Fruit fly (Drosophila melanogaster): ENCODE results near the gene fiz.

Gene fiz

dm6 chrX:14871028-14871427 lies 38.5 kb downstream of the fiz start, which contains the start of gene CG9518:
CG9518 (minus strand) TSS chrX:14871181.
- TF ChIP-seq ovo (GFP tag; optimal IDR thresholded peaks at IDR 0.05) (no peak), bab1 (GFP tag; optimal IDR thresholded peaks at IDR 0.05) (no peak), Clk (GFP tag; optimal IDR thresholded peaks at IDR 0.05) (no peak), CG11617 (GFP tag; optimal IDR thresholded peaks at IDR 0.05) (no peak), pad (GFP tag; optimal IDR thresholded peaks at IDR 0.05) (no peak), Mnt (GFP tag; optimal IDR thresholded peaks at IDR 0.05) (no peak), CG7045 (GFP tag; optimal IDR thresholded peaks at IDR 0.05) (no peak), CG7101 (tag; optimal IDR thresholded peaks at IDR 0.05) (no peak), Hr96 (GFP tag; optimal IDR thresholded peaks at IDR 0.05) (no peak), CG12768 (GFP tag; optimal IDR thresholded peaks at IDR 0.05) (no peak), CG5204 (GFP tag; optimal IDR thresholded peaks at IDR 0.05) (no peak), cic (GFP tag; optimal IDR thresholded peaks at IDR 0.05) (no peak), toe (GFP tag; optimal IDR thresholded peaks at IDR 0.05) (no peak), Crg-1 (GFP tag; optimal IDR thresholded peaks at IDR 0.05) (no peak), CG33017 (tag; optimal IDR thresholded peaks at IDR 0.05) (no peak)

dm6 chrX:14868414-14868813 lies 41.1 kb downstream of the fiz start:
- no peak for TF ChIP-seq CG33017 (tag; optimal IDR thresholded peaks at IDR 0.05)

DNA sequence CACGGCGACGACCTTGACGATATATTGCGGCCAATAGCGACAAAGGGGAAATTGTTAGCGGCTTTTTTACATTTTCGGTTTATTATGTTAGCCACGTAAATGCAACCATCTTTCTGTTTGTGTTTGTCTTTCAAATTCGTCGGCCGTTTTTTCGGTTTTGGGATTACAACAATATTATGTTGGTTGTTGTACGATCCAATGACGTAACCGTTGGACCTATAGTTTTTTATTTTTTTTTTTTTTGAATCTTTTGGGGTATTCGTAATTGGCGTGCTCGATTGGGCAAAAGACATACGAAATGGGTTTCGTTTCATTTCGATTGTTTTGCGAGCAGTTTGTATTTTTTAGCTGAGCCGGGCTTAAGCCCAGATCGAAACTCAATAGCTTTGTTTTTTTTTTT lies 42.6 kb downstream of the fiz start:
- no peak for TF ChIP-seq CG33017 (tag; optimal IDR thresholded peaks at IDR 0.05)
- no peak for TF ChIP-seq CG11617 (GFP tag; optimal IDR thresholded peaks at IDR 0.05)
- no peak for TF ChIP-seq cnc (optimal IDR thresholded peaks at IDR 0.05)
- TF ChIP-seq cic (GFP tag; optimal IDR thresholded peaks at IDR 0.05): no peak
- TF ChIP-seq CG5204 (GFP tag; optimal IDR thresholded peaks at IDR 0.05): no peak
- no peak for TF ChIP-seq toe (GFP tag; optimal IDR thresholded peaks at IDR 0.05)
- no peak for TF ChIP-seq kay (GFP tag; ENCODE audit: borderline replicate concordance)
- no peak for TF ChIP-seq CG14711 (tag; optimal IDR thresholded peaks at IDR 0.05)
- TF ChIP-seq Hr96 (GFP tag; optimal IDR thresholded peaks at IDR 0.05): no peak
- no peak for TF ChIP-seq bab1 (GFP tag; optimal IDR thresholded peaks at IDR 0.05)
- no peak for TF ChIP-seq CG7101 (tag; optimal IDR thresholded peaks at IDR 0.05)
- TF ChIP-seq CG1620 (GFP tag; optimal IDR thresholded peaks at IDR 0.05): no peak
- no peak for TF ChIP-seq Clk (GFP tag; optimal IDR thresholded peaks at IDR 0.05)

DNA sequence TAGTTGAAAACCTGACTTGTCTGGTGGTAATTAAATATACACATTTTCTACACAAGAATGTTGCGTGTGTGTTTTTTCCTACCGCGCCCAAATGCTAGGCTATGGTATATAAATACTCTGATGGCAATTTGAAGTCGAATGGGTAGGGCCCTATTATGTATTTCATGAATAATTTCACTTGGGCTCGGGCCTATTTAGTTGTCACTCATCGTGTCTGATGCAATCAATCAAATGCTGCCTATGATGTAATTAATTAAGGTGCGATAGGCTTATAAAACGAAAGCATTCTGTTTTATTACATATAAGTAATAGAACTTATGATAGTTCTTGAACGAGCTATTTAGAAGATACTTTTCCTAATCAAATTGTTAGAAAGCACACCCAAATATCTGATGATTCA lies 47.0 kb downstream of the fiz start:
- TF ChIP-seq toe (GFP tag; optimal IDR thresholded peaks at IDR 0.05) (no peak), cnc (optimal IDR thresholded peaks at IDR 0.05) (no peak), pad (GFP tag; optimal IDR thresholded peaks at IDR 0.05) (no peak), CG5204 (GFP tag; optimal IDR thresholded peaks at IDR 0.05) (no peak), cic (GFP tag; optimal IDR thresholded peaks at IDR 0.05) (no peak), CG7045 (GFP tag; optimal IDR thresholded peaks at IDR 0.05) (no peak), CG33017 (tag; optimal IDR thresholded peaks at IDR 0.05) (no peak), ovo (GFP tag; optimal IDR thresholded peaks at IDR 0.05) (no peak), CG7101 (tag; optimal IDR thresholded peaks at IDR 0.05) (no peak), CG12768 (GFP tag; optimal IDR thresholded peaks at IDR 0.05) (no peak), kay (GFP tag; ENCODE audit: borderline replicate concordance) (no peak), Mnt (GFP tag; optimal IDR thresholded peaks at IDR 0.05) (no peak), CG1620 (GFP tag; optimal IDR thresholded peaks at IDR 0.05) (no peak), tj (GFP tag; optimal IDR thresholded peaks at IDR 0.05) (no peak), bab1 (GFP tag; optimal IDR thresholded peaks at IDR 0.05) (no peak), Hr96 (GFP tag; optimal IDR thresholded peaks at IDR 0.05) (no peak), Crg-1 (GFP tag; optimal IDR thresholded peaks at IDR 0.05) (no peak), CG14711 (tag; optimal IDR thresholded peaks at IDR 0.05) (no peak), CG11617 (GFP tag; optimal IDR thresholded peaks at IDR 0.05) (no peak)

DNA sequence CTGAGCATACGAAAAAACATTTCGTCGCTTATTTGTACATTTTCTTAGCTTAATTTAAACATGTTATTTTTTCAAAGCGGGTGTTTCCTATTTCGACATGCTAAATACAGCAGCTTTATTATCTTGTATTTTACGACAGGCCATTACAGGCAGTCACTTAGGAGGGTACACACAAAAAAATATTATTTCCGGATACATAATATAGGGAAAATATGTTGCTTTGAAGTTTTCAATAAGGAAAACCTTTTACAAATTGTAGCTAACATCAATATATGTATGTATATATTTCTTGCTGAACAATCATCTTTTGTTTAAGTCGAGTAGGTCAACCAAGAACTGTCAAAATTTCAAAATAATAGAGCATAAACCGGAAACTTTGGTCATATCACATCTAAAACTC lies 50.6 kb downstream of the fiz start, which contains the start of gene CG46399:
Gene CG46399, plus strand, starts transcription at position 301 of the 400 bp plus-strand sequence.
- no peak for TF ChIP-seq CG14711 (tag; optimal IDR thresholded peaks at IDR 0.05)
- no peak for TF ChIP-seq CG5204 (GFP tag; optimal IDR thresholded peaks at IDR 0.05)
- no peak for TF ChIP-seq CG12768 (GFP tag; optimal IDR thresholded peaks at IDR 0.05)

dm6 chrX:14857883-14858282 lies 51.6 kb downstream of the fiz start:
- TF ChIP-seq toe (GFP tag; optimal IDR thresholded peaks at IDR 0.05) (no peak), CG1620 (GFP tag; optimal IDR thresholded peaks at IDR 0.05) (no peak), CG5204 (GFP tag; optimal IDR thresholded peaks at IDR 0.05) (no peak), cic (GFP tag; optimal IDR thresholded peaks at IDR 0.05) (no peak), CG7045 (GFP tag; optimal IDR thresholded peaks at IDR 0.05) (no peak), Mnt (GFP tag; optimal IDR thresholded peaks at IDR 0.05) (no peak), Crg-1 (GFP tag; optimal IDR thresholded peaks at IDR 0.05) (no peak), Clk (GFP tag; optimal IDR thresholded peaks at IDR 0.05) (no peak), kay (GFP tag; ENCODE audit: borderline replicate concordance) (no peak), bab1 (GFP tag; optimal IDR thresholded peaks at IDR 0.05) (no peak), Hr96 (GFP tag; optimal IDR thresholded peaks at IDR 0.05) (no peak), tj (GFP tag; optimal IDR thresholded peaks at IDR 0.05) (no peak), cnc (optimal IDR thresholded peaks at IDR 0.05) (no peak), CG11617 (GFP tag; optimal IDR thresholded peaks at IDR 0.05) (no peak), ovo (GFP tag; optimal IDR thresholded peaks at IDR 0.05) (no peak), pad (GFP tag; optimal IDR thresholded peaks at IDR 0.05) (no peak)

Measured in whole organism, adult.